Fruit fly (Drosophila melanogaster) whole organism, embryonic: ENCODE results near the gene CG13671.

Source experiments
- ATbp ChIP-seq: fragments of 200-800 bp; sonication (Bioruptor generic); optimal IDR thresholded peaks from 2 replicates; lab custom pipeline; 2017; ENCODE audit warnings: missing biosample characterization, mild to moderate bottlenecking, missing genetic modification characterization, missing genetic modification reagents
- Atf6 ChIP-seq: fragments of 200-800 bp; sonication (Bioruptor generic); IDR thresholded peaks from 2 replicates; pipeline ENCODE4 v1.3.6; 2022; ENCODE audit warnings: missing biosample characterization, missing genetic modification characterization
- CG11085 ChIP-seq: fragments of 200-800 bp; sonication (Bioruptor generic); IDR thresholded peaks from 2 replicates; pipeline ENCODE4 v1.3.6; 2022; ENCODE audit warnings: missing biosample characterization, missing genetic modification characterization
- CG11723 ChIP-seq: fragments of 200-800 bp; sonication (Bioruptor generic); optimal IDR thresholded peaks from 2 replicates; lab custom pipeline; 2017; ENCODE audit warnings: missing biosample characterization, mild to moderate bottlenecking, missing genetic modification characterization
- CG12391 ChIP-seq: fragments of 200-800 bp; sonication (Bioruptor generic); optimal IDR thresholded peaks from 3 replicates; lab custom pipeline; 2018; ENCODE audit warnings: missing biosample characterization, mild to moderate bottlenecking, missing genetic modification characterization, moderate library complexity
- CG12659 ChIP-seq: fragments of 200-800 bp; sonication (Bioruptor generic); optimal IDR thresholded peaks from 3 replicates; lab custom pipeline; 2017; ENCODE audit warnings: mild to moderate bottlenecking, missing biosample characterization, missing genetic modification reagents, missing genetic modification characterization
- CG15269 ChIP-seq: fragments of 200-800 bp; sonication (Bioruptor generic); optimal IDR thresholded peaks from 2 replicates; lab custom pipeline; 2018; ENCODE audit warnings: missing biosample characterization, mild to moderate bottlenecking, missing genetic modification characterization, moderate library complexity
- CG15601 ChIP-seq: fragments of 200-800 bp; sonication (Bioruptor generic); optimal IDR thresholded peaks from 3 replicates; lab custom pipeline; 2019; ENCODE audit warnings: missing biosample characterization, mild to moderate bottlenecking, missing genetic modification characterization, moderate library complexity
- CG17385 ChIP-seq: fragments of 200-800 bp; sonication (Bioruptor generic); optimal IDR thresholded peaks from 3 replicates; lab custom pipeline; 2018; ENCODE audit warnings: missing biosample characterization, mild to moderate bottlenecking, missing genetic modification characterization
- CG17568 ChIP-seq: fragments of 200-800 bp; sonication (Bioruptor generic); optimal IDR thresholded peaks from 2 replicates; lab custom pipeline; 2018; ENCODE audit warnings: missing biosample characterization, mild to moderate bottlenecking, missing genetic modification characterization, moderate library complexity
- CG2129 ChIP-seq: fragments of 200-800 bp; sonication (Bioruptor generic); IDR thresholded peaks from 2 replicates; pipeline ENCODE4 v1.3.6; 2022; ENCODE audit warnings: missing biosample characterization, missing genetic modification characterization; ENCODE audit not compliant: partially characterized antibody
- CG32532 ChIP-seq: fragments of 200-800 bp; sonication (Bioruptor generic); IDR thresholded peaks from 2 replicates; pipeline ENCODE4 v1.3.6; 2022; ENCODE audit warnings: missing biosample characterization, missing genetic modification characterization
- CG34376 ChIP-seq: fragments of 200-800 bp; sonication (Bioruptor generic); optimal IDR thresholded peaks from 2 replicates; lab custom pipeline; 2018; ENCODE audit warnings: missing biosample characterization, mild to moderate bottlenecking, missing genetic modification characterization
- CG6791 ChIP-seq: fragments of 200-800 bp; sonication (Bioruptor generic); IDR thresholded peaks from 3 replicates; pipeline ENCODE4 v1.3.6; 2022; ENCODE audit warnings: missing biosample characterization, missing genetic modification characterization; ENCODE audit not compliant: partially characterized antibody
- CG6854 ChIP-seq: fragments of 200-800 bp; sonication (Bioruptor generic); optimal IDR thresholded peaks from 3 replicates; lab custom pipeline; 2017; ENCODE audit warnings: missing biosample characterization, mild to moderate bottlenecking, missing genetic modification characterization
- CG8290 ChIP-seq, 3 experiments: fragments of 200-800 bp; sonication (Bioruptor generic); optimal IDR thresholded peaks; 2 replicates each; lab custom pipeline; 2016 to 2019; ENCODE audit warnings: missing biosample characterization in 3 of 3, missing genetic modification characterization in 3 of 3, mild to moderate bottlenecking in 2 of 3, moderate library complexity in 1 of 3
- CG8359 ChIP-seq: fragments of 200-800 bp; sonication (Bioruptor generic); optimal IDR thresholded peaks from 2 replicates; lab custom pipeline; 2017; ENCODE audit warnings: missing biosample characterization, mild to moderate bottlenecking, missing genetic modification characterization, borderline replicate concordance
- CG8388 ChIP-seq: fragments of 200-800 bp; sonication (Bioruptor generic); optimal IDR thresholded peaks from 2 replicates; lab custom pipeline; 2019; ENCODE audit warnings: missing biosample characterization, mild to moderate bottlenecking, missing genetic modification characterization, moderate library complexity
- CoRest ChIP-seq: fragments of 200-800 bp; sonication (Bioruptor generic); optimal IDR thresholded peaks from 3 replicates; lab custom pipeline; 2018; ENCODE audit warnings: missing biosample characterization, mild to moderate bottlenecking, missing genetic modification characterization, moderate library complexity
- D ChIP-seq, 2 experiments: fragments of 200-800 bp in 1 of 2; fragments of >200 bp in 1 of 2; sonication (Bioruptor generic) in 1 of 2; optimal IDR thresholded peaks; 2 replicates in 1 of 2; 3 replicates in 1 of 2; lab custom pipeline; 2017; ENCODE audit warnings: mild to moderate bottlenecking in 1 of 2, missing biosample characterization in 1 of 2, missing genetic modification characterization in 1 of 2, missing genetic modification reagents in 1 of 2
- Dek ChIP-seq: fragments of 200-800 bp; sonication (Bioruptor generic); optimal IDR thresholded peaks from 3 replicates; lab custom pipeline; 2019; ENCODE audit warnings: missing biosample characterization, mild to moderate bottlenecking, missing genetic modification characterization, moderate library complexity
- Dll ChIP-seq: fragments of 200-800 bp; sonication (Bioruptor generic); IDR thresholded peaks from 4 replicates; pipeline ENCODE4 v1.3.6; 2022; ENCODE audit warnings: missing biosample characterization, missing genetic modification characterization; ENCODE audit not compliant: partially characterized antibody
- Doc3 ChIP-seq: fragments of 200-800 bp; sonication (Bioruptor generic); IDR thresholded peaks from 3 replicates; pipeline ENCODE4 v1.3.6; 2022; ENCODE audit warnings: missing biosample characterization, missing genetic modification characterization; ENCODE audit not compliant: partially characterized antibody
- Elba2 ChIP-seq: fragments of 200-800 bp; sonication (Bioruptor generic); optimal IDR thresholded peaks from 3 replicates; lab custom pipeline; 2016; ENCODE audit warnings: missing biosample characterization, missing genetic modification characterization
- MESR4 ChIP-seq: fragments of 200-800 bp; sonication (Bioruptor generic); optimal IDR thresholded peaks from 2 replicates; lab custom pipeline; 2018; ENCODE audit warnings: missing biosample characterization, mild to moderate bottlenecking, missing genetic modification characterization, moderate library complexity
- MTF-1 ChIP-seq: fragments of 200-800 bp; sonication (Bioruptor generic); optimal IDR thresholded peaks from 2 replicates; lab custom pipeline; 2018; ENCODE audit warnings: missing biosample characterization, mild to moderate bottlenecking, missing genetic modification characterization, borderline replicate concordance
- Med ChIP-seq: fragments of 200-800 bp; sonication (Bioruptor generic); peaks from one replicate; lab custom pipeline; 2016; ENCODE audit warnings: missing biosample characterization, missing genetic modification characterization, mild to moderate bottlenecking, inconsistent platforms, moderate library complexity
- Opbp ChIP-seq: fragments of 200-800 bp; sonication (Bioruptor generic); IDR thresholded peaks from 3 replicates; pipeline ENCODE4 v1.3.6; 2022; ENCODE audit warnings: missing biosample characterization, missing genetic modification characterization; ENCODE audit not compliant: partially characterized antibody
- Optix ChIP-seq: fragments of 200-800 bp; sonication (Bioruptor generic); IDR thresholded peaks from 3 replicates; pipeline ENCODE4 v1.3.6; 2022; ENCODE audit warnings: missing biosample characterization, missing genetic modification characterization
- Sin3A ChIP-seq: fragments of >200 bp; optimal IDR thresholded peaks from 2 replicates; lab custom pipeline; 2018
- bbx ChIP-seq: fragments of 200-800 bp; sonication (Bioruptor generic); IDR thresholded peaks from 2 replicates; pipeline ENCODE4 v1.3.6; 2022; ENCODE audit warnings: missing biosample characterization, missing genetic modification characterization; ENCODE audit not compliant: partially characterized antibody
- bsh ChIP-seq, 2 experiments: fragments of 200-800 bp; sonication (Bioruptor generic); optimal IDR thresholded peaks; 2 replicates each; lab custom pipeline; 2017 to 2018; ENCODE audit warnings: mild to moderate bottlenecking in 2 of 2, missing biosample characterization in 2 of 2, missing genetic modification characterization in 2 of 2, moderate library complexity in 1 of 2
- btn ChIP-seq: fragments of 200-800 bp; sonication (Bioruptor generic); optimal IDR thresholded peaks from 2 replicates; lab custom pipeline; 2016; ENCODE audit warnings: missing biosample characterization, missing genetic modification characterization
- cg ChIP-seq: fragments of 200-800 bp; sonication (Bioruptor generic); optimal IDR thresholded peaks from 3 replicates; lab custom pipeline; 2019; ENCODE audit warnings: missing biosample characterization, mild to moderate bottlenecking, missing genetic modification characterization, moderate library complexity
- dan ChIP-seq: fragments of 200-800 bp; sonication (Bioruptor generic); IDR thresholded peaks from 2 replicates; pipeline ENCODE4 v1.3.6; 2022; ENCODE audit warnings: missing biosample characterization, missing genetic modification characterization
- gcm2 ChIP-seq: fragments of 200-800 bp; sonication (Bioruptor generic); optimal IDR thresholded peaks from 2 replicates; lab custom pipeline; 2016; ENCODE audit warnings: missing biosample characterization, missing genetic modification characterization
- schlank ChIP-seq: fragments of 200-800 bp; sonication (Bioruptor generic); optimal IDR thresholded peaks from 2 replicates; lab custom pipeline; 2018; ENCODE audit warnings: missing biosample characterization, mild to moderate bottlenecking, missing genetic modification characterization
- scrt ChIP-seq: fragments of 200-800 bp; sonication (Bioruptor generic); optimal IDR thresholded peaks from 2 replicates; lab custom pipeline; 2018; ENCODE audit warnings: missing biosample characterization, mild to moderate bottlenecking, missing genetic modification characterization, moderate library complexity
- sd ChIP-seq: fragments of 200-800 bp; sonication (Bioruptor generic); optimal IDR thresholded peaks from 3 replicates; lab custom pipeline; 2018; ENCODE audit warnings: missing biosample characterization, mild to moderate bottlenecking, missing genetic modification characterization, moderate library complexity
- sna ChIP-seq: fragments of 200-800 bp; sonication (Bioruptor generic); IDR thresholded peaks from 2 replicates; pipeline ENCODE4 v1.3.6; 2022; ENCODE audit warnings: missing biosample characterization, missing genetic modification characterization; ENCODE audit not compliant: partially characterized antibody
- so ChIP-seq: fragments of 200-800 bp; sonication (Bioruptor generic); IDR thresholded peaks from 3 replicates; pipeline ENCODE4 v1.3.6; 2022; ENCODE audit warnings: missing biosample characterization, missing genetic modification characterization
- stwl ChIP-seq: fragments of 200-800 bp; sonication (Bioruptor generic); optimal IDR thresholded peaks from 3 replicates; lab custom pipeline; 2018; ENCODE audit warnings: missing biosample characterization, mild to moderate bottlenecking, missing genetic modification characterization, moderate library complexity
- tgo ChIP-seq: fragments of 200-800 bp; sonication (Bioruptor generic); IDR thresholded peaks from 3 replicates; pipeline ENCODE4 v1.3.6; 2022; ENCODE audit warnings: missing biosample characterization, missing genetic modification characterization
- tll ChIP-seq, 2 experiments: fragments of 200-800 bp in 1 of 2; fragments of >200 bp in 1 of 2; sonication (Bioruptor generic) in 1 of 2; optimal IDR thresholded peaks; 2 replicates each; lab custom pipeline; 2017 to 2019; ENCODE audit warnings: missing biosample characterization in 2 of 2, missing genetic modification characterization in 2 of 2, mild to moderate bottlenecking in 1 of 2, moderate library complexity in 1 of 2
- vnd ChIP-seq: fragments of 200-800 bp; sonication (Bioruptor generic); IDR thresholded peaks from 3 replicates; pipeline ENCODE4 v1.3.6; 2022; ENCODE audit warnings: missing biosample characterization, missing genetic modification characterization; ENCODE audit not compliant: partially characterized antibody
- zen2 ChIP-seq: fragments of 200-800 bp; sonication (Bioruptor generic); IDR thresholded peaks from 3 replicates; pipeline ENCODE4 v1.3.6; 2022; ENCODE audit warnings: missing biosample characterization, missing genetic modification characterization; ENCODE audit not compliant: partially characterized antibody
- zf30C ChIP-seq: fragments of 200-800 bp; sonication (Bioruptor generic); optimal IDR thresholded peaks from 3 replicates; lab custom pipeline; 2018; ENCODE audit warnings: missing biosample characterization, mild to moderate bottlenecking, missing genetic modification characterization
- zfh2 ChIP-seq: fragments of 200-800 bp; sonication (Bioruptor generic); optimal IDR thresholded peaks from 2 replicates; lab custom pipeline; 2016; ENCODE audit warnings: missing biosample characterization, missing genetic modification characterization

CG13671 gene

dm6 chr3L:8296941-8297340 lies 2.9 kb upstream of the CG13671 start, which contains the start of gene Rab19 (continued):
- TF ChIP-seq CG11085 (GFP tag; lab: Robert Waterston, UW), result no peak
- TF ChIP-seq stwl (tag; lab: Kevin White, UChicago), result peak; percentile 57
- no peak for TF ChIP-seq btn
- no peak for TF ChIP-seq bsh (GFP tag; optimal IDR thresholded peaks at IDR 0.05; lab: Kevin White, UChicago)
- TF ChIP-seq CG11723 (GFP tag; lab: Kevin White, UChicago), result no peak
- TF ChIP-seq CoRest (tag; lab: Kevin White, UChicago), result peak; percentile 52
- TF ChIP-seq CG32532 (GFP tag; lab: Robert Waterston, UW), result no peak
- peak; percentile 91 for TF ChIP-seq zen2 (GFP tag; lab: Robert Waterston, UW)
- TF ChIP-seq gcm2, result no peak
- no peak for TF ChIP-seq tgo (GFP tag; lab: Robert Waterston, UW)
- TF ChIP-seq Sin3A (lab: Kevin White, UChicago), result no peak
- TF ChIP-seq dan (GFP tag; lab: Robert Waterston, UW), result no peak
- TF ChIP-seq D (optimal IDR thresholded peaks at IDR 0.05; lab: Kevin White, UChicago), result no peak
- no peak for TF ChIP-seq D (GFP tag; optimal IDR thresholded peaks at IDR 0.05; lab: Kevin White, UChicago)
- no peak for TF ChIP-seq Atf6 (GFP tag; lab: Robert Waterston, UW)
- peak; percentile 36 for TF ChIP-seq CG17385 (GFP tag; lab: Kevin White, UChicago)
- peak; percentile 98 for TF ChIP-seq Doc3 (GFP tag; lab: Robert Waterston, UW)
- no peak for TF ChIP-seq CG8359
- peak; percentile 72 for TF ChIP-seq MESR4
- TF ChIP-seq schlank (tag; lab: Kevin White, UChicago), result no peak
- peak in 1 of 2 experiments; percentile 18 for TF ChIP-seq tll (GFP tag; optimal IDR thresholded peaks at IDR 0.05; lab: Kevin White, UChicago)
- TF ChIP-seq CG8388 (GFP tag; lab: Kevin White, UChicago), result no peak
- no peak for TF ChIP-seq CG17568 (GFP tag; lab: Kevin White, UChicago)
- no peak for TF ChIP-seq Dek (tag; lab: Kevin White, UChicago)
- TF ChIP-seq CG6791, result peak; percentile 79
- no peak for TF ChIP-seq MTF-1
- peak; percentile 87 for TF ChIP-seq CG2129 (GFP tag; lab: Robert Waterston, UW)
- peak; percentile 48 for TF ChIP-seq CG15601
- TF ChIP-seq CG15269, result no peak
- no peak for TF ChIP-seq cg (GFP tag; lab: Kevin White, UChicago)
- no peak for TF ChIP-seq Optix
- no peak for TF ChIP-seq zf30C (GFP tag; lab: Kevin White, UChicago)
- TF ChIP-seq vnd (GFP tag; lab: Robert Waterston, UW), result peak; percentile 85
- TF ChIP-seq so (GFP tag; lab: Robert Waterston, UW), result no peak
- peak; percentile 98 for TF ChIP-seq Dll (GFP tag; lab: Robert Waterston, UW)
- no peak for TF ChIP-seq zfh2 (GFP tag; lab: Kevin White, UChicago)
- TF ChIP-seq bbx, result peak; percentile 87
- no peak for TF ChIP-seq CG34376 (GFP tag; lab: Kevin White, UChicago)
- TF ChIP-seq sd (tag; lab: Kevin White, UChicago), result no peak
- no peak for TF ChIP-seq scrt (GFP tag; lab: Kevin White, UChicago)
- TF ChIP-seq CG12659 (GFP tag; lab: Kevin White, UChicago), result peak; percentile 9
- TF ChIP-seq CG6854 (GFP tag; lab: Kevin White, UChicago), result no peak
- TF ChIP-seq Med (GFP tag; lab: Kevin White, UChicago), result peak; percentile 69
- TF ChIP-seq Elba2, result no peak
- peak; percentile 72; the same call in 2 of the 3 replicates for TF ChIP-seq Opbp (GFP tag; lab: Robert Waterston, UW)
- peak; percentile 97 for TF ChIP-seq sna (GFP tag; lab: Robert Waterston, UW)
- TF ChIP-seq CG8290 (GFP tag; optimal IDR thresholded peaks at IDR 0.05; lab: Kevin White, UChicago), result no peak
- no peak for TF ChIP-seq CG8290 (tag; optimal IDR thresholded peaks at IDR 0.05; lab: Kevin White, UChicago)
- TF ChIP-seq CG12391 (tag; lab: Kevin White, UChicago), result peak; percentile 3
- no peak for TF ChIP-seq ATbp (GFP tag; lab: Kevin White, UChicago)
